Worm (Caenorhabditis elegans) whole organism, young adult: ENCODE data around the gene rpl-28.

Source experiments
- B0336.3 ChIP-seq: fragments of 200-800 bp; sonication (Bioruptor generic); IDR thresholded peaks from 2 replicates; pipeline ENCODE4 v1.3.6; 2022; ENCODE audit warnings: missing genetic modification characterization, missing compliant biosample characterization
- C06A6.2 ChIP-seq: fragments of 200-800 bp; sonication (Bioruptor generic); conservative IDR thresholded peaks from 2 replicates; pipeline ENCODE4 v1.3.6; 2022; ENCODE audit warnings: missing genetic modification characterization, missing compliant biosample characterization
- F49E8.2 ChIP-seq: sonication (generic microtip); optimal IDR thresholded peaks from 3 replicates; lab custom pipeline; 2017; ENCODE audit warnings: missing genetic modification characterization, mild to moderate bottlenecking, missing compliant biosample characterization, antibody characterized with exemption, moderate library complexity; ENCODE audit not compliant: insufficient read depth
- F57C9.4 ChIP-seq: sonication (generic microtip); optimal IDR thresholded peaks from 2 replicates; lab custom pipeline; 2017; ENCODE audit warnings: mild to moderate bottlenecking, missing genetic modification characterization, missing compliant biosample characterization
- T07F8.4 ChIP-seq: sonication (generic microtip); optimal IDR thresholded peaks from 2 replicates; lab custom pipeline; 2016; ENCODE audit warnings: mild to moderate bottlenecking, missing genetic modification characterization, moderate library complexity, missing compliant biosample characterization
- dpff-1 ChIP-seq: sonication (generic microtip); optimal IDR thresholded peaks from 2 replicates; lab custom pipeline; 2017; ENCODE audit warnings: mild to moderate bottlenecking, missing genetic modification characterization, missing compliant biosample characterization
- ets-4 ChIP-seq: fragments of 200-800 bp; sonication (Bioruptor generic); optimal IDR thresholded peaks from 2 replicates; lab custom pipeline; 2018; ENCODE audit warnings: mild to moderate bottlenecking, missing genetic modification characterization, missing compliant biosample characterization
- lsy-27 ChIP-seq: sonication (generic microtip); optimal IDR thresholded peaks from 2 replicates; lab custom pipeline; 2017; ENCODE audit warnings: missing genetic modification characterization, mild to moderate bottlenecking, missing compliant biosample characterization, antibody characterized with exemption, missing genotype, borderline replicate concordance; ENCODE audit not compliant: insufficient read depth
- nhr-90 ChIP-seq: sonication (generic microtip); optimal IDR thresholded peaks from 2 replicates; lab custom pipeline; 2016; ENCODE audit warnings: missing genotype, mild to moderate bottlenecking, missing genetic modification characterization, missing compliant biosample characterization
- pha-4 ChIP-seq: fragments of 150-350 bp; sonication (generic microtip); optimal IDR thresholded peaks from 2 replicates; lab custom pipeline; 2014; ENCODE audit warnings: missing biosample characterization, missing genetic modification reagents, missing genetic modification characterization
- sea-2 ChIP-seq: fragments of 200-800 bp; sonication (Bioruptor generic); IDR thresholded peaks from 2 replicates; pipeline ENCODE4 v1.3.6; 2022; ENCODE audit warnings: missing genetic modification characterization, missing compliant biosample characterization
- somi-1 ChIP-seq: fragments of 200-800 bp; sonication (Bioruptor generic); optimal IDR thresholded peaks from 2 replicates; lab custom pipeline; 2018; ENCODE audit warnings: mild to moderate bottlenecking, missing genetic modification characterization, missing compliant biosample characterization

- no peak for TF ChIP-seq somi-1 (GFP tag; lab: Kevin White, UChicago)
- no peak for TF ChIP-seq C06A6.2 (GFP tag; lab: Robert Waterston, UW)
- no peak for TF ChIP-seq nhr-90 (tag; lab: Kevin White, UChicago)
- no peak for TF ChIP-seq lsy-27 (tag; lab: Kevin White, UChicago)
- TF ChIP-seq ets-4 (GFP tag; lab: Kevin White, UChicago): no peak
- TF ChIP-seq pha-4: no peak
- no peak for TF ChIP-seq T07F8.4 (tag; lab: Kevin White, UChicago)
- TF ChIP-seq sea-2 (GFP tag; lab: Robert Waterston, UW): no peak
- TF ChIP-seq dpff-1 (tag; lab: Kevin White, UChicago): no peak
- TF ChIP-seq F49E8.2 (tag; lab: Kevin White, UChicago): no peak
- no peak for TF ChIP-seq F57C9.4 (tag; lab: Kevin White, UChicago)
- TF ChIP-seq B0336.3: no peak
Measured at ce11 chrV:12704077-12704476, 23.8 kb downstream of the rpl-28 start, which contains the start of gene R11D1.1.
